Fruit fly (Drosophila melanogaster) whole organism: ENCODE data around the gene CG45413.
A peak's percentile ranks its signal among the peaks of the same experiment; 100 is the strongest.

ENCODE experiments used
- CG8478 ChIP-seq: fragments of >200 bp; optimal IDR thresholded peaks from 2 replicates; lab custom pipeline; 2018; ENCODE audit warnings: inconsistent platforms
- Dll ChIP-seq: fragments of >200 bp; optimal IDR thresholded peaks from 2 replicates; lab custom pipeline; 2017
- EcR ChIP-seq, 2 experiments: fragments of >200 bp; optimal IDR thresholded peaks; 2 replicates each; lab custom pipeline; 2017; ENCODE audit warnings: missing biosample characterization in 2 of 2, missing genetic modification characterization in 2 of 2, missing genetic modification reagents in 2 of 2
- pan ChIP-seq: fragments of >200 bp; optimal IDR thresholded peaks from 2 replicates; lab custom pipeline; 2017
- psq ChIP-seq: fragments of >200 bp; optimal IDR thresholded peaks from 2 replicates; lab custom pipeline; 2017
- usp ChIP-seq: fragments of >200 bp; optimal IDR thresholded peaks from 2 replicates; lab custom pipeline; 2017; ENCODE audit warnings: missing biosample characterization, missing genetic modification characterization, mixed read lengths

CG45413 gene

dm6 chr3L:6968961-6969814 is 37.4 kb upstream of the CG45413 start, which contains the start of the genes Mis12 and CG9953:
TSS of gene Mis12 (minus strand) at chr3L:6969048.
TSS of gene CG9953 (plus strand) at chr3L:6969658.
- TF ChIP-seq psq (no peak), pan (lab: Kevin White, UChicago) (no peak), EcR (GFP tag; optimal IDR thresholded peaks at IDR 0.05; lab: Kevin White, UChicago) (no peak), CG8478 (lab: Kevin White, UChicago) (no peak), usp (GFP tag; lab: Kevin White, UChicago) (no peak), Dll (lab: Kevin White, UChicago) (no peak)

DNA sequence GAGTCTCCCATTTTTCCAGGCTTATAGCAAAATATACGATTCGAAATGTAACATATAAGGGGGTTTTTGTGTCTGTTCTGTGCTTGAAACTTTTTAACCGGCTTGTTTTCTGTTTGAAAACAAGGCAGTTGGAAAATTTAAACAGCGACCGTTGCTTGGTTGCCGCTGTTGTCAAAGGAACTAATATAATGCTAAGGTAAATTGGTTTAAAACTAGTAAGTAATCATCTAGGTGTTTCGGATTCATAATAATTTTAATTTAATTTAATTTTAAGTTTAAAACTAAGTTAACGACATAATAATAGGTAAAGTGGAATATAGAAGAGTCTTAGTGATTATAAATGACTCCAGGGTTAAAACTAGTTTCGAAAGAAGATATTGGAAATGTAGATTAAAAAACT is 36.0 kb upstream of the CG45413 start, which contains the start of gene CG10064:
CG10064 (minus strand) TSS at position 101 of the 400 bp plus-strand sequence.
- TF ChIP-seq pan (lab: Kevin White, UChicago), result no peak

DNA sequence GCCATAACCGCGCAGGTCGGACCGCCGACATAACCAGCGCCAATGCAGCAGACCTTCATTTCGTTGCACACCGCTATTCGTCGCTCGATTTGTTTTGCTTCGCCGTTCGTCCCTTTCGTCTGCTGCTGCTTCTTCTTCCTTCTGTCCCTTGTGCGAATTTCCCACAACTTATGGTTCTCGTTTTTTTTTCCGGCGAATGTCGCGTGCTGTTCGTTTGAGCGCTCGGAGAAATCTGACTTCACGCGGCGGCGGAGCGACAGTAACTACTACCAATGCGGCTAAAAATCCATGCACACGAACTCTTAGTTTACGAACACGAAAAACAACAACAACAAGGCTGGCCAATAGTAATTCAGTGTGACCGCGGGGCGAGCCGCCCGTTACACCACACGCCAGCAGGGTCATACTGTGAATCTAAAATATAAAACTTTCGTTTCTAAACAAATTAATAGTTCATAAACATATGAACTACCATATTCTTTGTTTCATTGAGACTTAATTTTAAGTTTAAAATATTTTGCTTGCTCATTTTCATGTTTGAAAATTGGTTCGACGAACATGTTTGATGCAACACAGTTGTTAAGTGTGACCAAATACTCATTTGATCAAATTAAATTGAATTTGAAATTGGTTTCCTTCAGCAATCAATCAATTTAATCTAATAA is 32.9 kb upstream of the CG45413 start, which contains the start of gene sgl:
sgl (minus strand) TSS at position 271 of the 665 bp plus-strand sequence.
- TF ChIP-seq psq (peak; percentile 18), pan (lab: Kevin White, UChicago) (no peak)

DNA sequence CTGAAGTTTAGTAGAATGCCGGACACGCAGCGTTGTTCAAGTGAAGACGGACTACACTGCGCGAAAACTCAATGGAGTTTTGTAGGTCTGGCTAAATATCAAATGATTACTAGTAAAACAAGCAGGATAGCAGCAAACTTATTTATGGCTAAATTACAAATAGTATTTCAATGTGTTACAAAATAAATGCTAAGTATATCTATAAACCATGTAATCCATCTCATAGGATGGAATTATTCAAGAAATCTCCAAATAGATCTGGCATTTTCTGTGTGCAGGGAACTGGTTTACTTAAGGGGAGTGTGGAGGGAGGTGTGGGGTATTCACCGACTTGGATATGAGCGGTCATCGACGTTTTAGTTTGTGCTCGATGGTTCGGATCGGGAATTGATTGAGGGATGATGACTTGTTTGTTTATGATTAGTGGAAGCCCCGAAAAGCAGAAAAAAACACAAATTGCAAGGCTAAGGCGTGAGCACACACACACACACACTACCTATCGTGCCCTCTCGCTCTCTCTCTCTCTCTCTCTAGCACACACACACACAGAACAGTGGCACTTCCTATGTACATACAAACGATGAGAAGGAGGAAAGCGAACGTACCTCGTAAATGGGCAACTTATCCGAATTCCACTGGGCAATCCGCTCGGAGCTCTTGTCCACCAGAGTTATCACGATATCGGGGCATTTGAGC is 32.2 kb upstream of the CG45413 start:
- TF ChIP-seq CG8478 (lab: Kevin White, UChicago) (no peak), psq (peak; percentile 1)

DNA sequence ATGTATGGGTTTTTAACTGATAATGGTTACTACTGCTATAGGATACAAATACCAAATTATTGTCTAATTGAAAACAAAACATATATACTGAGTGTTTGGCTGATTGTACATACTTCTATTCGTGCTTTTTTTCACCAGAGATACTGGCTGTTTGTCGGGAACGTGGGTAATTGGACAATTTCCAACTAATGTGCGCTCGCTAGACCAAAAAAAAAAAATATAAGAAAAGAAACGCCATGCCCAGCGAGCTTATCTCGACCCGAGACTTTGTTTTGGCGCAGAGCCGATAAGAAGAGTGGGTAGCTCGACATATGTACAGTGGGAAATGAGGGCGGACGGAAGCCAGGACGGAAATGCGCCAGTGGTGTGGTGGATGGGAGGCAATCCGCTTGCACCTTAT is 31.4 kb upstream of the CG45413 start:
- no peak for TF ChIP-seq EcR (GFP tag; optimal IDR thresholded peaks at IDR 0.05; lab: Kevin White, UChicago)
- TF ChIP-seq usp (GFP tag; lab: Kevin White, UChicago), result no peak
- no peak for TF ChIP-seq CG8478 (lab: Kevin White, UChicago)
- no peak for TF ChIP-seq pan (lab: Kevin White, UChicago)
- no peak for TF ChIP-seq Dll (lab: Kevin White, UChicago)
- no peak for TF ChIP-seq psq

DNA sequence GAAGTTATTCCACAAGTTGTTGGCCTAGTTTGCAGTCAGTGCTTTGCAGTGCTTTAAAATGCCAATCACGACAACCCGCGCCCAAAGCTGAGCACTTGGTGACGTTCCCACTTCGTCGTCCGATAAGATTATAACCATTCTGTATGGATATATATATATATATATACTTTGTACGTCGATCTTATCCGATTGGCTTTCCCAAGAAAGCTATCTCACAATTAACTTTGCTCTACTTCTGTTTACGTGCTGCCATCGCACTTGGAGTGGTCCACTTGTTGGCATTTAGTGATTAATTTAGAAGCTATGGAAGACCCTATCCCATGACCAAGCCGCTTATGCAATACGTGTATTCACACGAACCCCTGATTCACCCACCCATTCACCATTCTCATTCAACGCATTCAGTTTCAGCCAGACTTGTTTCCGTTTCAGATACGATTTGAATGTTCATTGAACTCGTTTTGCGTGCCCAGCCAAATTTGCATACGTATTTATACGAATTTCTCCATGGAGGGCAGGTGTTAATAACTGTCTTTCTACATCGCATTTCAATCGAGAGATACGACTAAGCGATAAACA is 30.3 kb upstream of the CG45413 start:
- TF ChIP-seq usp (GFP tag; lab: Kevin White, UChicago) (no peak), EcR (GFP tag; optimal IDR thresholded peaks at IDR 0.05; lab: Kevin White, UChicago) (no peak), Dll (lab: Kevin White, UChicago) (no peak)

- TF ChIP-seq EcR (GFP tag; optimal IDR thresholded peaks at IDR 0.05; lab: Kevin White, UChicago), result no peak
- TF ChIP-seq psq, result no peak
Measured at dm6 chr3L:6957753-6958420, 26.1 kb upstream of the CG45413 start, which contains the start of the genes Uqcc1 and Surf1. TSS of gene Uqcc1 (minus strand) at chr3L:6958108. TSS of gene Surf1 (plus strand) at chr3L:6958346.

DNA sequence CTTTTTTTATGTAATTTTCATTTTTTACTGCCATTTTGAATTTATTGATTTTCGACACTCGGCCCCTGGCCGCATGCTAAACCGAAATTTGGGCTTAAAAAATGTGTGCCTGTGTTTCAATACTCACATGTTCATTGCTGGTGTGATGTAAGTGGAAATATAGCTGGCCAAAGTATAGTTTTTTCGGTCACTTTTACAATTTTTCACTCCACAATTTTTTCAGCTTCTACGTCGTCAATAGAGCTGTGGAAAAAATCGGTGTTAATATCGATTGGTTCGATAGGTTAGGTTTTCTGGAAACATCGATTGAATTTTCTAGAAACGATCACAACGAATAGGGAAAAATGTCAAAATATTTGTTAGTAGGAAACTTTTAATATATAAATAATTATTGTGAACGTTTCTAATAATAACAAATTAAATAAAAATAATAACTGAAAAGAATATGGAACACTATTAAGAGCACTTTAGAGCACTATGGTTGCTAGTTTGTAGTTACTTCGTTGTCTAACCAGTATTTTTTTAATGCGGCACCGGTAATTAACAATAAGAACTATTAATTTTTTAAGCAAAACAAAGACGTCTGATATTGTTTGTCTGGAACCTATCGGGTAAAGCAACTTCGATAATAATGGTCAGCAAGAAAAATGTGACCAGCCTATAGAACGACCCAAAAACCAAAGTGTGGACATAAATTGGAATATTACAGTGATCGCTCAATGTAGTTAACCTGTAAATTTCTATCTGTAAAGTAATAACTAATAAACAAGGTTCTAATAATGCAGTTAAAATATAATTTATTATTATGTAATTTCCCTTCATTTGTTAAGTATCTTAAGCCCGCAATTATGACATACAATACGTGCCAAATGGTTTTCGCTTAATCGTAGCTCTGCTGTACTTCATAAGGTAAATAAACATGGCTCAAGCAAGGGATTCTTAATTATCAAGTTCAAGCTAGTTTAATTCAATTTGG is 23.8 kb upstream of the CG45413 start, which contains the start of the genes CG10077 and CG9948:
CG10077 (minus strand) TSS at position 651 of the 976 bp plus-strand sequence.
CG9948 (plus strand) TSS at position 738 of the 976 bp plus-strand sequence.
- TF ChIP-seq usp (GFP tag; lab: Kevin White, UChicago) (no peak), CG8478 (lab: Kevin White, UChicago) (no peak), pan (lab: Kevin White, UChicago) (no peak), Dll (lab: Kevin White, UChicago) (no peak), psq (no peak), EcR (GFP tag; optimal IDR thresholded peaks at IDR 0.05; lab: Kevin White, UChicago) (no peak)

DNA sequence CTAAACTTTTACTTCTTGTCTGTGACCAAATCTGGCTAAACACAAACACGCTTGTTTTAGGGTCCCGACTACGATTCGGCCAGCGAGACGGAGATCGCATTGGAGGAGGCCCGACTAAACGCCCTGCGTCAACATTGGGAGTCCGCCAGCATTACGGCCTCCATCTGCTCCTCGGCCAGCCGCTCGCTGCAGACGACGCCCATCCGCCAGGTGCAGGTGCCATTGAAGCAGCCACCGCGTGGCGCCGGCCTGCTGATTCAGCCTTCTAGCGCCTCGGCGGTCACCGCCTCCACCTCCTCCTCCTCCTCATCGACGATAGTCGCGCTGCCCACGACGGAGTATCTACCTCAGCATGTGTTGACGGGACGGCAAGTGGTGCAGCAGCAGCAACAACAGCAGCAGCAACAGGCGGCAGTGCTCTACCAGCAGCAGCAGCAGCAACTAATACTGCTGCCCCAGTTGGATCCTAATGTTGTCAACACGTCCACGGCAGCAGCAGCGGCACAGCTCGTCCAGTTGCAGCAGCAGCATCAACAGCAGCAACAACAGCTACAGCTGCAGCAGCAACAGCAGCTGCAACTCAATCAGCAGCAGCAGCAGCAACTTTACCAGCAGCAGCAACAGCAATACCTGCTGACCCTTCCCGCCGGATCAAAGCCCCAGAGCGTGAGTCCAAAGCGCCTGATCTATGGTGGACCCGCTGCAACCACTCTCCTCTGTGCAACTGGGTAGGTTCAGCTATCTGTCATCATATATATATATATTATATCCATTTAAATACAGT is 15.6 kb upstream of the CG45413 start:
- no peak for TF ChIP-seq pan (lab: Kevin White, UChicago)

- no peak for TF ChIP-seq psq
Measured at dm6 chr3L:6945357-6945756, 13.6 kb upstream of the CG45413 start.
